Fruit fly (Drosophila melanogaster): ENCODE measurements around the gene tio.

tio gene

dm6 chr2L:22024362-22024761, 5.4 kb downstream of the tio start:
- TF ChIP-seq CG16779 (tag; optimal IDR thresholded peaks at IDR 0.05) (no peak), Ets21C (GFP tag; optimal IDR thresholded peaks at IDR 0.05) (no peak), achi (GFP tag; optimal IDR thresholded peaks at IDR 0.05) (no peak), Blimp-1 (GFP tag; optimal IDR thresholded peaks at IDR 0.05) (no peak), dac (GFP tag; optimal IDR thresholded peaks at IDR 0.05) (no peak), fkh (GFP tag; optimal IDR thresholded peaks at IDR 0.05) (peak; percentile 90), Eip93F (GFP tag; optimal IDR thresholded peaks at IDR 0.05) (no peak), Eip78C (GFP tag) (no peak), CG3919 (GFP tag; optimal IDR thresholded peaks at IDR 0.05) (no peak), Hr39 (GFP tag; optimal IDR thresholded peaks at IDR 0.05) (no peak), lz (GFP tag; optimal IDR thresholded peaks at IDR 0.05) (no peak), CG6276 (GFP tag; optimal IDR thresholded peaks at IDR 0.05) (no peak), Sox14 (GFP tag; optimal IDR thresholded peaks at IDR 0.05) (peak; percentile 28), net (GFP tag; optimal IDR thresholded peaks at IDR 0.05) (no peak), esn (GFP tag; optimal IDR thresholded peaks at IDR 0.05) (no peak), CG8632 (GFP tag; optimal IDR thresholded peaks at IDR 0.05) (no peak), svp (GFP tag) (peak; percentile 53), Ets96B (tag; optimal IDR thresholded peaks at IDR 0.05) (no peak), fd59A (GFP tag; optimal IDR thresholded peaks at IDR 0.05) (no peak), Hr4 (GFP tag; optimal IDR thresholded peaks at IDR 0.05) (no peak), vri (GFP tag; optimal IDR thresholded peaks at IDR 0.05) (no peak)

DNA sequence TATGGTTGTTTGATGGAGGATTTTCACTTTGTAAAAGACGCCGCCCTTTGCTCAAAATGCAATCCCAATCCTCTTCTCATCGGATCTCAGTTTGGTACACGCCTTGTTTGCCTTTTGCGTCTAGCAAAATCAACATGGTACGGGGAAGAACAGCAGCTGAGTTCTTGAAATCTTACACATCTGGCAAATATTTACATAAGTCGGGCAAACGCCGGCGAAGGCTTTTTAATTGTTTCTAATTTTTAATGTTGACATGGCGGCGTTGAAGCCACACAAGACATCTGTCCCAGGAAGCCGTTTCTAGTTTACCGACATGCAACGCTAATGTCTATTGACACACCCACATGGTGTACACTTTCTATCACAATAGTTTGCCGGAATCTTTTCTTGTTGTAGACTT, 17.9 kb downstream of the tio start:
- TF ChIP-seq fkh (GFP tag; optimal IDR thresholded peaks at IDR 0.05) (peak; percentile 64), Sox14 (GFP tag; optimal IDR thresholded peaks at IDR 0.05) (no peak)

DNA sequence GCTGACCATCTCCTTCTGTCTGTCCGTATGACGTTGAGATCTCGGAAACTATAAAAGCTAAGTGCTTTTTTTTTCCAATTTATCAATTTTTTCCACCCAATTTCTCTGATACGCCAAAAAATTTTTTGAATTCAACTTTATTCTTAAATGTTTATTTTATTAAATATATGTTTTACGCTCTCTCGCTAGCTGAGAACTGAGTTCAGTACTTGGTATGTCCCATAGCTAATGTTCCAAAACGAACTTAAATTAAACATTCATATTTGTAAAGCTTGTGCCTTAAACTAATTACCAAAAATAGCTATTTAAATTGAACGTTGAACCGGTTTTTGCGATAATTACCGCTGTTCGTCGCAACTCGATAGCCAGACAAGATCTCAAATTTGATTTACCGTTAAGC, 18.6 kb downstream of the tio start, which contains the start of gene Grl40a:
TSS of gene Grl40a (plus strand) at position 301 of the 400 bp plus-strand sequence.
- TF ChIP-seq lz (GFP tag; optimal IDR thresholded peaks at IDR 0.05) (no peak), Met (GFP tag; optimal IDR thresholded peaks at IDR 0.05) (no peak), ss (GFP tag; optimal IDR thresholded peaks at IDR 0.05) (no peak), topi (GFP tag; optimal IDR thresholded peaks at IDR 0.05) (no peak), spab (GFP tag; optimal IDR thresholded peaks at IDR 0.05) (no peak), svp (GFP tag) (no peak), esn (GFP tag; optimal IDR thresholded peaks at IDR 0.05) (no peak), Sox15 (GFP tag; optimal IDR thresholded peaks at IDR 0.05) (no peak), CG32006 (GFP tag; optimal IDR thresholded peaks at IDR 0.05) (no peak), Ets96B (tag; optimal IDR thresholded peaks at IDR 0.05) (no peak), CG8632 (GFP tag; optimal IDR thresholded peaks at IDR 0.05) (no peak), Sox14 (GFP tag; optimal IDR thresholded peaks at IDR 0.05) (no peak), Eip75B (GFP tag; optimal IDR thresholded peaks at IDR 0.05) (no peak), Blimp-1 (GFP tag; optimal IDR thresholded peaks at IDR 0.05) (no peak)

dm6 chr2L:22043777-22044176, 24.8 kb downstream of the tio start, which contains the start of gene CG31601:
CG31601 (minus strand) TSS chr2L:22043877.
- no peak for TF ChIP-seq CG7368 (GFP tag; optimal IDR thresholded peaks at IDR 0.05)
- TF ChIP-seq Eip78C (GFP tag), result no peak
- TF ChIP-seq CG3919 (GFP tag; optimal IDR thresholded peaks at IDR 0.05), result no peak
- no peak for TF ChIP-seq CG4318 (GFP tag; optimal IDR thresholded peaks at IDR 0.05)
- no peak for TF ChIP-seq Eip75B (GFP tag; optimal IDR thresholded peaks at IDR 0.05)
- no peak for TF ChIP-seq Hr38 (GFP tag; optimal IDR thresholded peaks at IDR 0.05)
- TF ChIP-seq cyc (GFP tag; optimal IDR thresholded peaks at IDR 0.05), result no peak
- no peak for TF ChIP-seq CG6276 (GFP tag; optimal IDR thresholded peaks at IDR 0.05)
- TF ChIP-seq CG11762 (GFP tag; optimal IDR thresholded peaks at IDR 0.05; ENCODE audit: insufficient read depth), result no peak

DNA sequence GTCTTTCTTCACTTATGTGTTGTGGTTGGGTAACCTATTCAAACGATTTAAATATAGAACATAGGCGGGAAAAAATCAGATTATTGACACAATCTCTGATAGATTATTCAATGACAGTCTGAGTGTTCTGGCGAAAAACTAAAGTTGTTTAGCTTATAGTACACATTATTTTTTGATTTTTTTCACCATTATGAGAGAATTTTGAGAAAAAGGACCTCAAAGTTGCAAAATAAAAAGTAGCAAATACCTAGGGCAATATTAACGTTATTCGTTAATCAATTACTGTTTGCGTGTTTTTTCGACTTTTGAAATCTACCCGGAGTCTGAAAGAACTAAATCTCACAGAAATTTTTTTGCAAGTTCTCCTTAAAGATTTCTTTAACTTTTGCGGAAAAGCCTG, 35.2 kb downstream of the tio start, which contains the start of gene CG34173:
TSS of gene CG34173 (minus strand) at position 101 of the 400 bp plus-strand sequence.
- TF ChIP-seq lz (GFP tag; optimal IDR thresholded peaks at IDR 0.05) (no peak), dac (GFP tag; optimal IDR thresholded peaks at IDR 0.05) (no peak), Ets21C (GFP tag; optimal IDR thresholded peaks at IDR 0.05) (no peak), CG1621 (tag; optimal IDR thresholded peaks at IDR 0.05) (no peak), CG11762 (GFP tag; optimal IDR thresholded peaks at IDR 0.05; ENCODE audit: insufficient read depth) (no peak), topi (GFP tag; optimal IDR thresholded peaks at IDR 0.05) (no peak)
